Fruit fly (Drosophila melanogaster): ENCODE data around the gene Smn.

Smn gene

dm6 chr3L:16582678-16583315 is 1.4 kb upstream of the Smn start, which contains the start of gene Rpn12 (continued):
- TF ChIP-seq dpn (GFP tag; optimal IDR thresholded peaks at IDR 0.05) (peak; percentile 15 to 31), CG7357 (GFP tag; IDR thresholded peaks at IDR 0.05) (no peak), ara (GFP tag; IDR thresholded peaks at IDR 0.05) (no peak), jing (GFP tag; optimal IDR thresholded peaks at IDR 0.05) (no peak), Aef1 (GFP tag; IDR thresholded peaks at IDR 0.05) (no peak), lbe (GFP tag; optimal IDR thresholded peaks at IDR 0.05) (peak; percentile 27), tap (tag; optimal IDR thresholded peaks at IDR 0.05) (no peak), peb (GFP tag; IDR thresholded peaks at IDR 0.05) (no peak), CG1603 (tag; optimal IDR thresholded peaks at IDR 0.05) (peak; percentile 50), mld (GFP tag; IDR thresholded peaks at IDR 0.05; ENCODE audit: partially characterized antibody) (0 out of 3 replicates have a peak, but pooled peaks have one; percentile 49), CG7786 (GFP tag; optimal IDR thresholded peaks at IDR 0.05) (no peak), CG4360 (GFP tag; IDR thresholded peaks at IDR 0.05) (no peak), Stat92E (GFP tag; optimal IDR thresholded peaks at IDR 0.05) (no peak), CG9609 (GFP tag; optimal IDR thresholded peaks at IDR 0.05) (no peak), CrebB (tag; optimal IDR thresholded peaks at IDR 0.05) (no peak), CG9876 (GFP tag; optimal IDR thresholded peaks at IDR 0.05) (no peak), dmrt11E (tag; optimal IDR thresholded peaks at IDR 0.05) (no peak), CG16863 (GFP tag; optimal IDR thresholded peaks at IDR 0.05) (no peak), CG6791 (GFP tag; IDR thresholded peaks at IDR 0.05; ENCODE audit: partially characterized antibody) (peak; percentile 85), CG4328 (GFP tag; optimal IDR thresholded peaks at IDR 0.05) (no peak), Dbx (GFP tag; IDR thresholded peaks at IDR 0.05) (peak; percentile 21; the same call in 1 of the 3 replicates), ssp (GFP tag; IDR thresholded peaks at IDR 0.05) (no peak), HLH54F (GFP tag; optimal IDR thresholded peaks at IDR 0.05) (peak; percentile 15), Xrp1 (GFP tag; IDR thresholded peaks at IDR 0.05) (peak; percentile 39; the same call in 1 of the 2 replicates), CG13296 (GFP tag; optimal IDR thresholded peaks at IDR 0.05) (peak; percentile 60), HmgD (GFP tag; optimal IDR thresholded peaks at IDR 0.05) (no peak), CG9727 (GFP tag; optimal IDR thresholded peaks at IDR 0.05) (peak; percentile 4), nau (GFP tag; optimal IDR thresholded peaks at IDR 0.05) (no peak), CG4820 (GFP tag; optimal IDR thresholded peaks at IDR 0.05) (no peak), CG1832 (GFP tag; optimal IDR thresholded peaks at IDR 0.05) (no peak), CG2129 (GFP tag; IDR thresholded peaks at IDR 0.05; ENCODE audit: partially characterized antibody) (peak; percentile 72; the same call in 1 of the 2 replicates), Trl (optimal IDR thresholded peaks at IDR 0.05) (no peak), Trl (GFP tag; optimal IDR thresholded peaks at IDR 0.05) (no peak), ERR (GFP tag; optimal IDR thresholded peaks at IDR 0.05) (no peak), CG11560 (tag; IDR thresholded peaks at IDR 0.05) (no peak), pan (optimal IDR thresholded peaks at IDR 0.05) (no peak), pan (GFP tag; optimal IDR thresholded peaks at IDR 0.05 in 1 of 2, IDR thresholded peaks at IDR 0.05 in 1 of 2) (peak in 1 of 2 experiments; percentile 50), CG11723 (GFP tag; optimal IDR thresholded peaks at IDR 0.05) (no peak), CG15269 (tag; optimal IDR thresholded peaks at IDR 0.05) (peak; percentile 47), dysf (GFP tag; IDR thresholded peaks at IDR 0.05) (no peak), CG10366 (GFP tag; IDR thresholded peaks at IDR 0.05) (no peak), CG2889 (GFP tag; IDR thresholded peaks at IDR 0.05) (no peak), CG14965 (GFP tag; optimal IDR thresholded peaks at IDR 0.05; ENCODE audit: borderline replicate concordance) (no peak), Dp (GFP tag; optimal IDR thresholded peaks at IDR 0.05) (peak; percentile 28), Ptx1 (GFP tag; IDR thresholded peaks at IDR 0.05) (no peak), cwo (GFP tag; optimal IDR thresholded peaks at IDR 0.05) (no peak), YL-1 (GFP tag; optimal IDR thresholded peaks at IDR 0.05) (peak; percentile 23), CG12942 (GFP tag; optimal IDR thresholded peaks at IDR 0.05) (no peak), CG3847 (GFP tag; IDR thresholded peaks at IDR 0.05) (peak; percentile 14; the same call in 1 of the 2 replicates), CG2875 (GFP tag; optimal IDR thresholded peaks at IDR 0.05) (no peak)

All from whole organism, embryonic.